Worm (Caenorhabditis elegans) whole organism, young adult: ENCODE measurements around the gene cest-1.2.

Source experiments
- C06A6.2 ChIP-seq: fragments of 200-800 bp; sonication (Bioruptor generic); conservative IDR thresholded peaks from 2 replicates; pipeline ENCODE4 v1.3.6; 2022; ENCODE audit warnings: missing genetic modification characterization, missing compliant biosample characterization
- F33H1.4 ChIP-seq: fragments of 200-800 bp; sonication (Bioruptor generic); IDR thresholded peaks from 2 replicates; pipeline ENCODE4 v1.3.6; 2022; ENCODE audit warnings: missing genetic modification reagents, missing genetic modification characterization, missing compliant biosample characterization
- F37B4.10 ChIP-seq: fragments of 200-800 bp; sonication (Bioruptor generic); IDR thresholded peaks from 2 replicates; pipeline ENCODE4 v1.3.6; 2022; ENCODE audit warnings: missing genetic modification characterization, missing compliant biosample characterization
- F39B2.1 ChIP-seq: fragments of 200-800 bp; sonication (Bioruptor generic); IDR thresholded peaks from 2 replicates; pipeline ENCODE4 v1.3.6; 2022; ENCODE audit warnings: missing genetic modification reagents, missing genetic modification characterization, missing compliant biosample characterization
- F55B11.4 ChIP-seq: sonication (generic microtip); optimal IDR thresholded peaks from 2 replicates; lab custom pipeline; 2016; ENCODE audit warnings: missing compliant biosample characterization, missing genetic modification characterization, borderline replicate concordance; ENCODE audit not compliant: insufficient read depth
- F57A8.1 ChIP-seq: fragments of 200-800 bp; sonication (Bioruptor generic); optimal IDR thresholded peaks from 2 replicates; lab custom pipeline; 2018; ENCODE audit warnings: mild to moderate bottlenecking, missing genetic modification characterization, moderate library complexity, missing compliant biosample characterization
- K11D2.4 ChIP-seq: fragments of 200-800 bp; sonication (Bioruptor generic); IDR thresholded peaks from 2 replicates; pipeline ENCODE4 v1.3.6; 2022; ENCODE audit warnings: missing genetic modification reagents, missing genetic modification characterization, missing compliant biosample characterization
- T26A5.8 ChIP-seq: sonication (generic microtip); optimal IDR thresholded peaks from 2 replicates; lab custom pipeline; 2016; ENCODE audit warnings: missing genetic modification characterization, missing compliant biosample characterization
- Y53G8AR.9 ChIP-seq: fragments of 200-800 bp; sonication (Bioruptor generic); conservative IDR thresholded peaks from 2 replicates; pipeline ENCODE4 v1.3.6; 2022; ENCODE audit warnings: missing genetic modification reagents, missing genetic modification characterization, missing compliant biosample characterization
- Y67H2A.10 ChIP-seq: fragments of 200-800 bp; sonication (Bioruptor generic); conservative IDR thresholded peaks from 2 replicates; pipeline ENCODE4 v1.3.6; 2022; ENCODE audit warnings: missing genetic modification reagents, missing genetic modification characterization, missing compliant biosample characterization
- Y79H2A.3 ChIP-seq: fragments of 200-800 bp; sonication (Bioruptor generic); conservative IDR thresholded peaks from 2 replicates; pipeline ENCODE4 v1.3.6; 2022; ENCODE audit warnings: missing genetic modification reagents, missing genetic modification characterization, missing compliant biosample characterization
- akir-1 ChIP-seq: fragments of 200-800 bp; sonication (Bioruptor generic); optimal IDR thresholded peaks from 2 replicates; lab custom pipeline; 2018; ENCODE audit warnings: mild to moderate bottlenecking, missing genetic modification characterization, moderate library complexity, missing compliant biosample characterization
- aptf-2 ChIP-seq: fragments of 200-800 bp; sonication (Bioruptor generic); conservative IDR thresholded peaks from 2 replicates; pipeline ENCODE4 v1.3.6; 2022; ENCODE audit warnings: missing genetic modification reagents, missing genetic modification characterization, missing compliant biosample characterization
- attf-6 ChIP-seq: fragments of 200-800 bp; sonication (Bioruptor generic); IDR thresholded peaks from 2 replicates; pipeline ENCODE4 v1.3.6; 2022; ENCODE audit warnings: missing genetic modification reagents, missing genetic modification characterization, missing compliant biosample characterization
- bed-2 ChIP-seq: fragments of 200-800 bp; sonication (Bioruptor generic); IDR thresholded peaks from 2 replicates; pipeline ENCODE4 v1.3.6; 2022; ENCODE audit warnings: missing genetic modification reagents, missing genetic modification characterization, missing compliant biosample characterization
- ccch-3 ChIP-seq: fragments of 200-800 bp; sonication (Bioruptor generic); optimal IDR thresholded peaks from 2 replicates; lab custom pipeline; 2018; ENCODE audit warnings: mild to moderate bottlenecking, missing genetic modification characterization, missing compliant biosample characterization
- cebp-1 ChIP-seq, 2 experiments: fragments of 200-800 bp in 1 of 2; sonication (Bioruptor generic) in 1 of 2; sonication (generic microtip) in 1 of 2; IDR thresholded peaks in 1 of 2; optimal IDR thresholded peaks in 1 of 2; 2 replicates each; pipeline versions ENCODE4 v1.3.6 to Lab custom; 2017 to 2022; ENCODE audit warnings: missing compliant biosample characterization in 2 of 2, missing genetic modification characterization in 2 of 2, mild to moderate bottlenecking in 1 of 2, missing genetic modification reagents in 1 of 2, moderate library complexity in 1 of 2
- ceh-100 ChIP-seq: fragments of 200-800 bp; sonication (Bioruptor generic); IDR thresholded peaks from 2 replicates; pipeline ENCODE4 v1.3.6; 2022; ENCODE audit warnings: missing genetic modification reagents, missing genetic modification characterization, missing compliant biosample characterization
- ceh-27 ChIP-seq: fragments of 200-800 bp; sonication (Bioruptor generic); optimal IDR thresholded peaks from 2 replicates; lab custom pipeline; 2018; ENCODE audit warnings: mild to moderate bottlenecking, missing genetic modification characterization, moderate library complexity, missing compliant biosample characterization
- ceh-40 ChIP-seq: fragments of 200-800 bp; sonication (Bioruptor generic); IDR thresholded peaks from 2 replicates; pipeline ENCODE4 v1.3.6; 2022; ENCODE audit warnings: missing genetic modification characterization, missing compliant biosample characterization
- ceh-91 ChIP-seq: fragments of 200-800 bp; sonication (Bioruptor generic); IDR thresholded peaks from 2 replicates; pipeline ENCODE4 v1.3.6; 2022; ENCODE audit warnings: missing genetic modification reagents, missing genetic modification characterization, missing compliant biosample characterization
- dpff-1 ChIP-seq: sonication (generic microtip); optimal IDR thresholded peaks from 2 replicates; lab custom pipeline; 2017; ENCODE audit warnings: mild to moderate bottlenecking, missing genetic modification characterization, missing compliant biosample characterization
- dpl-1 ChIP-seq: fragments of 150-350 bp; optimal IDR thresholded peaks from 2 replicates; lab custom pipeline; 2014; ENCODE audit warnings: missing biosample characterization, missing genetic modification reagents, missing genetic modification characterization
- efl-1 ChIP-seq: fragments of 150-350 bp; optimal IDR thresholded peaks from 2 replicates; lab custom pipeline; 2014; ENCODE audit warnings: missing biosample characterization, missing genetic modification reagents, missing genetic modification characterization
- egrh-3 ChIP-seq: fragments of 200-800 bp; sonication (Bioruptor generic); IDR thresholded peaks from 2 replicates; pipeline ENCODE4 v1.3.6; 2022; ENCODE audit warnings: missing genetic modification reagents, missing genetic modification characterization, missing compliant biosample characterization
- ets-4 ChIP-seq: fragments of 200-800 bp; sonication (Bioruptor generic); optimal IDR thresholded peaks from 2 replicates; lab custom pipeline; 2018; ENCODE audit warnings: mild to moderate bottlenecking, missing genetic modification characterization, missing compliant biosample characterization
- hrde-1 ChIP-seq: sonication (generic microtip); optimal IDR thresholded peaks from 2 replicates; lab custom pipeline; 2016; ENCODE audit warnings: missing genetic modification characterization, mild to moderate bottlenecking, missing compliant biosample characterization, moderate library complexity, missing genotype, missing genetic modification reagents, borderline replicate concordance
- hsf-1 ChIP-seq: fragments of 200-800 bp; sonication (Bioruptor generic); IDR thresholded peaks from 2 replicates; pipeline ENCODE4 v1.3.6; 2022; ENCODE audit warnings: missing genetic modification reagents, missing genetic modification characterization, missing compliant biosample characterization
- lag-1 ChIP-seq: fragments of 200-800 bp; sonication (Bioruptor generic); IDR thresholded peaks from 2 replicates; pipeline ENCODE4 v1.3.6; 2022; ENCODE audit warnings: missing genetic modification reagents, missing genetic modification characterization, missing compliant biosample characterization
- let-526 ChIP-seq: fragments of 200-800 bp; sonication (Bioruptor generic); IDR thresholded peaks from 2 replicates; pipeline ENCODE4 v1.3.6; 2022; ENCODE audit warnings: missing genetic modification reagents, missing genetic modification characterization, missing compliant biosample characterization
- lin-26 ChIP-seq: fragments of 200-800 bp; sonication (Bioruptor generic); IDR thresholded peaks from 2 replicates; pipeline ENCODE4 v1.3.6; 2022; ENCODE audit warnings: missing genetic modification reagents, missing genetic modification characterization, missing compliant biosample characterization
- lin-40 ChIP-seq: sonication (generic microtip); optimal IDR thresholded peaks from 2 replicates; lab custom pipeline; 2016; ENCODE audit warnings: missing genetic modification characterization, mild to moderate bottlenecking, missing compliant biosample characterization, missing genotype, missing genetic modification reagents
- lsl-1 ChIP-seq: fragments of 200-800 bp; sonication (Bioruptor generic); optimal IDR thresholded peaks from 2 replicates; lab custom pipeline; 2018; ENCODE audit warnings: mild to moderate bottlenecking, missing genetic modification characterization, moderate library complexity, missing compliant biosample characterization
- madf-6 ChIP-seq: fragments of 200-800 bp; sonication (Bioruptor generic); IDR thresholded peaks from 2 replicates; pipeline ENCODE4 v1.3.6; 2022; ENCODE audit warnings: missing genetic modification reagents, missing genetic modification characterization, missing compliant biosample characterization
- madf-8 ChIP-seq: fragments of 200-800 bp; sonication (Bioruptor generic); conservative IDR thresholded peaks from 2 replicates; pipeline ENCODE4 v1.3.6; 2022; ENCODE audit warnings: missing genetic modification reagents, missing genetic modification characterization, missing compliant biosample characterization
- mcd-1 ChIP-seq: fragments of 200-800 bp; sonication (Bioruptor generic); IDR thresholded peaks from 2 replicates; pipeline ENCODE4 v1.3.6; 2022; ENCODE audit warnings: missing genetic modification reagents, missing genetic modification characterization, missing compliant biosample characterization
- nfya-1 ChIP-seq: sonication (generic microtip); optimal IDR thresholded peaks from 2 replicates; lab custom pipeline; 2017; ENCODE audit warnings: antibody characterized with exemption, missing compliant biosample characterization, missing genetic modification characterization, borderline replicate concordance; ENCODE audit not compliant: insufficient read depth
- nhr-80 ChIP-seq: sonication (generic microtip); optimal IDR thresholded peaks from 2 replicates; lab custom pipeline; 2016; ENCODE audit warnings: missing genetic modification characterization, missing compliant biosample characterization
- pha-4 ChIP-seq: fragments of 150-350 bp; sonication (generic microtip); optimal IDR thresholded peaks from 2 replicates; lab custom pipeline; 2014; ENCODE audit warnings: missing biosample characterization, missing genetic modification reagents, missing genetic modification characterization
- repo-1 ChIP-seq: sonication (generic microtip); optimal IDR thresholded peaks from 2 replicates; lab custom pipeline; 2017; ENCODE audit warnings: mild to moderate bottlenecking, missing genetic modification characterization, missing compliant biosample characterization
- sea-2 ChIP-seq: fragments of 200-800 bp; sonication (Bioruptor generic); IDR thresholded peaks from 2 replicates; pipeline ENCODE4 v1.3.6; 2022; ENCODE audit warnings: missing genetic modification characterization, missing compliant biosample characterization
- snpc-1.1 ChIP-seq: sonication (generic microtip); optimal IDR thresholded peaks from 2 replicates; lab custom pipeline; 2017; ENCODE audit warnings: missing genetic modification characterization, mild to moderate bottlenecking, missing compliant biosample characterization, antibody characterized with exemption, moderate library complexity, missing genotype, missing genetic modification reagents; ENCODE audit not compliant: insufficient read depth
- somi-1 ChIP-seq: fragments of 200-800 bp; sonication (Bioruptor generic); optimal IDR thresholded peaks from 2 replicates; lab custom pipeline; 2018; ENCODE audit warnings: mild to moderate bottlenecking, missing genetic modification characterization, missing compliant biosample characterization
- sptf-2 ChIP-seq: fragments of 200-800 bp; sonication (Bioruptor generic); optimal IDR thresholded peaks from 2 replicates; lab custom pipeline; 2018; ENCODE audit warnings: mild to moderate bottlenecking, missing genetic modification characterization, missing compliant biosample characterization
- tbx-9 ChIP-seq: sonication (generic microtip); optimal IDR thresholded peaks from 2 replicates; lab custom pipeline; 2016; ENCODE audit warnings: borderline replicate concordance, missing genetic modification characterization, inconsistent platforms, missing compliant biosample characterization
- tlf-1 ChIP-seq: fragments of 200-800 bp; sonication (Bioruptor generic); optimal IDR thresholded peaks from 2 replicates; lab custom pipeline; 2018; ENCODE audit warnings: mild to moderate bottlenecking, missing genetic modification characterization, missing compliant biosample characterization
- unc-62 ChIP-seq: fragments of 150-350 bp; optimal IDR thresholded peaks from 2 replicates; lab custom pipeline; 2014; ENCODE audit warnings: missing biosample characterization, missing genetic modification reagents, missing genetic modification characterization
- ztf-28 ChIP-seq: fragments of 200-800 bp; sonication (Bioruptor generic); IDR thresholded peaks from 2 replicates; pipeline ENCODE4 v1.3.6; 2022; ENCODE audit warnings: missing genetic modification reagents, missing genetic modification characterization, missing compliant biosample characterization

The cest-1.2 gene

DNA sequence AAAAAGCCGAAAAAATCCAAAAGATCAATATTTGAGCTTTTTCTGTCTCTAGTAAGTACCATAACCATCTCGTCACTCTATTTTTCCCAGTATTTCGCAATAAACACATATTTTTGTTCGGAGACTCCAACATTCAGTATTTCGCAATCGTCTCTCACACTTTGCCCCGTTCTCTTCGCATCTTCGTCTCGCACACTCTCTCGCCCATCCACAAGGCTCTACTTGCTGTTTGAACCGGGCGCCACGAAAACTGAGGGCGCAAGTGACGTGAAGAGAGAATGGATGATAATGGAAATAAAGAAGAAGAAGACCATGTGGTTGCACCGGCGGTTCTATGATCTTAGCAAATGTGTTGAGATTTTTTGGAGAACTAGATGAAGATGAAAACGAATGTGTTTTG lies 39.4 kb upstream of the cest-1.2 start (continued):
- peak; percentile 100 for TF ChIP-seq cebp-1 (GFP tag; IDR thresholded peaks at IDR 0.05; lab: Robert Waterston, UW)
- peak; percentile 100 for TF ChIP-seq cebp-1 (tag; optimal IDR thresholded peaks at IDR 0.05; lab: Kevin White, UChicago)
- TF ChIP-seq F37B4.10, result no peak
- TF ChIP-seq F39B2.1 (GFP tag; lab: Robert Waterston, UW), result no peak
- peak; percentile 90 for TF ChIP-seq lin-40 (tag; lab: Kevin White, UChicago)
- TF ChIP-seq nhr-80, result peak; percentile 95
- no peak for TF ChIP-seq lag-1
- TF ChIP-seq somi-1, result peak; percentile 94
- TF ChIP-seq unc-62 (GFP tag; lab: Kevin White, UChicago), result peak; percentile 36
- TF ChIP-seq Y67H2A.10, result 0 out of 2 replicates have a peak, but pooled peaks have one; percentile 6
- TF ChIP-seq madf-8, result no peak
- TF ChIP-seq pha-4, result peak; percentile 96
- no peak for TF ChIP-seq F57A8.1 (GFP tag; lab: Kevin White, UChicago)
- no peak for TF ChIP-seq attf-6 (GFP tag; lab: Robert Waterston, UW)
- no peak for TF ChIP-seq T26A5.8 (tag; lab: Kevin White, UChicago)
- TF ChIP-seq lsl-1, result no peak
- TF ChIP-seq ztf-28 (GFP tag; lab: Robert Waterston, UW), result no peak
- TF ChIP-seq ceh-91, result no peak
- no peak for TF ChIP-seq hrde-1 (tag; lab: Kevin White, UChicago)
- peak; percentile 86 for TF ChIP-seq ceh-27 (GFP tag; lab: Kevin White, UChicago)
- TF ChIP-seq ets-4 (GFP tag; lab: Kevin White, UChicago), result peak; percentile 45
- no peak for TF ChIP-seq F55B11.4
- peak; percentile 66; the same call in 1 of the 2 replicates for TF ChIP-seq lin-26 (GFP tag; lab: Robert Waterston, UW)
- TF ChIP-seq Y79H2A.3 (GFP tag; lab: Robert Waterston, UW), result no peak
- TF ChIP-seq tlf-1 (GFP tag; lab: Kevin White, UChicago), result peak; percentile 68
- TF ChIP-seq madf-6 (GFP tag; lab: Robert Waterston, UW), result no peak
- TF ChIP-seq sptf-2, result no peak
- TF ChIP-seq mcd-1, result peak; percentile 78
- peak; percentile 38; the same call in 1 of the 2 replicates for TF ChIP-seq egrh-3 (GFP tag; lab: Robert Waterston, UW)
- 0 out of 2 replicates have a peak, but pooled peaks have one; percentile 27 for TF ChIP-seq Y53G8AR.9 (GFP tag; lab: Robert Waterston, UW)
- TF ChIP-seq ceh-40 (GFP tag; lab: Robert Waterston, UW), result no peak
- TF ChIP-seq nfya-1, result no peak
- no peak for TF ChIP-seq dpl-1 (GFP tag; lab: Kevin White, UChicago)
- no peak for TF ChIP-seq akir-1 (GFP tag; lab: Kevin White, UChicago)
- TF ChIP-seq bed-2 (GFP tag; lab: Robert Waterston, UW), result no peak
- no peak for TF ChIP-seq dpff-1 (tag; lab: Kevin White, UChicago)
- no peak for TF ChIP-seq tbx-9 (tag; lab: Kevin White, UChicago)
- no peak for TF ChIP-seq F33H1.4 (GFP tag; lab: Robert Waterston, UW)
- TF ChIP-seq ccch-3 (GFP tag; lab: Kevin White, UChicago), result no peak
- no peak for TF ChIP-seq aptf-2 (GFP tag; lab: Robert Waterston, UW)
- no peak for TF ChIP-seq sea-2
- TF ChIP-seq let-526, result peak; percentile 76
- TF ChIP-seq K11D2.4 (GFP tag; lab: Robert Waterston, UW), result peak; percentile 80
- TF ChIP-seq snpc-1.1, result no peak
- no peak for TF ChIP-seq efl-1 (GFP tag; lab: Kevin White, UChicago)
- peak; percentile 26; the same call in 1 of the 2 replicates for TF ChIP-seq hsf-1 (GFP tag; lab: Robert Waterston, UW)
- TF ChIP-seq C06A6.2 (GFP tag; lab: Robert Waterston, UW), result peak; percentile 82
- TF ChIP-seq repo-1 (tag; lab: Kevin White, UChicago), result peak; percentile 15
- TF ChIP-seq ceh-100 (GFP tag; lab: Robert Waterston, UW), result peak; percentile 63
